Worm (Caenorhabditis elegans) whole organism, mixed stage, embryonic: ENCODE results near the gene fntb-1.

Experiments used
- bed-3 ChIP-seq: fragments of 200-800 bp; sonication (Bioruptor generic); optimal IDR thresholded peaks from 3 replicates; lab custom pipeline; 2018; ENCODE audit warnings: mild to moderate bottlenecking, missing genetic modification characterization, moderate library complexity, missing compliant biosample characterization
- elt-1 ChIP-seq: sonication (generic microtip); optimal IDR thresholded peaks from 2 replicates; lab custom pipeline; 2017; ENCODE audit warnings: missing genetic modification characterization, mild to moderate bottlenecking, missing compliant biosample characterization, antibody characterized with exemption, moderate library complexity, borderline replicate concordance; ENCODE audit not compliant: insufficient read depth
- nhr-12 ChIP-seq: fragments of 150-350 bp; optimal IDR thresholded peaks from 2 replicates; lab custom pipeline; 2014; ENCODE audit warnings: missing biosample characterization, missing genetic modification characterization
- nhr-2 ChIP-seq: fragments of 150-350 bp; optimal IDR thresholded peaks from 2 replicates; lab custom pipeline; 2014; ENCODE audit warnings: missing biosample characterization, missing genetic modification characterization
- nhr-28 ChIP-seq: fragments of 150-350 bp; optimal IDR thresholded peaks from 2 replicates; lab custom pipeline; 2014; ENCODE audit warnings: missing biosample characterization, missing genetic modification characterization
- tbx-8 ChIP-seq: fragments of 200-800 bp; sonication (Bioruptor generic); optimal IDR thresholded peaks from 2 replicates; lab custom pipeline; 2018; ENCODE audit warnings: mild to moderate bottlenecking, missing genetic modification characterization, moderate library complexity, missing compliant biosample characterization
- unc-39 ChIP-seq: fragments of 150-350 bp; optimal IDR thresholded peaks from 2 replicates; lab custom pipeline; 2014; ENCODE audit warnings: missing biosample characterization, missing genetic modification characterization
- unc-62 ChIP-seq: fragments of 150-350 bp; optimal IDR thresholded peaks from 2 replicates; lab custom pipeline; 2014; ENCODE audit warnings: missing biosample characterization, missing genetic modification reagents, missing genetic modification characterization

ce11 chrV:14433584-14433983 lies 13.9 kb upstream of the fntb-1 start:
- TF ChIP-seq bed-3 (GFP tag; lab: Kevin White, UChicago) (no peak), tbx-8 (GFP tag; lab: Kevin White, UChicago) (no peak), elt-1 (no peak), unc-62 (GFP tag; lab: Kevin White, UChicago) (no peak), unc-39 (tag; lab: Kevin White, UChicago) (no peak), nhr-12 (no peak), nhr-2 (tag; lab: Kevin White, UChicago) (peak; percentile 97), nhr-28 (tag; lab: Kevin White, UChicago) (no peak)
